Fruit fly (Drosophila melanogaster) whole organism, larva: ENCODE results near the gene CG31467.

Experiments
- noc ChIP-seq: fragments of 200-800 bp; sonication (Bioruptor generic); optimal IDR thresholded peaks from 3 replicates; lab custom pipeline; 2019; ENCODE audit warnings: missing biosample characterization, mild to moderate bottlenecking, missing genetic modification characterization, moderate library complexity

CG31467 gene

dm6 chr3R:10658783-10659182 lies 47.9 kb downstream of the CG31467 start:
- TF ChIP-seq noc (tag; lab: Kevin White, UChicago) = no peak

- no peak for TF ChIP-seq noc (tag; lab: Kevin White, UChicago)
These were observed 50.1 kb downstream of the CG31467 start for dm6 chr3R:10656578-10656977.

dm6 chr3R:10655968-10656367 lies 50.7 kb downstream of the CG31467 start:
- TF ChIP-seq noc (tag; lab: Kevin White, UChicago) = no peak
